Fruit fly (Drosophila melanogaster) Kc167 (cell line): ENCODE data around the gene ATPsynC.

ENCODE experiments used
- Myc ChIP-seq: fragments of >200 bp; optimal IDR thresholded peaks from 2 replicates; lab custom pipeline; 2017; ENCODE audit warnings: missing external identifiers
- Sin3A ChIP-seq: fragments of >200 bp; optimal IDR thresholded peaks from 2 replicates; lab custom pipeline; 2018; ENCODE audit warnings: missing external identifiers
- insv ChIP-seq: fragments of >200 bp; optimal IDR thresholded peaks from 3 replicates; lab custom pipeline; 2018; ENCODE audit warnings: missing external identifiers
- psq ChIP-seq: fragments of >200 bp; optimal IDR thresholded peaks from 2 replicates; lab custom pipeline; 2017; ENCODE audit warnings: missing external identifiers
- ttk ChIP-seq: sonication (Bioruptor generic); optimal IDR thresholded peaks from 2 replicates; lab custom pipeline; 2017; ENCODE audit warnings: missing external identifiers

DNA sequence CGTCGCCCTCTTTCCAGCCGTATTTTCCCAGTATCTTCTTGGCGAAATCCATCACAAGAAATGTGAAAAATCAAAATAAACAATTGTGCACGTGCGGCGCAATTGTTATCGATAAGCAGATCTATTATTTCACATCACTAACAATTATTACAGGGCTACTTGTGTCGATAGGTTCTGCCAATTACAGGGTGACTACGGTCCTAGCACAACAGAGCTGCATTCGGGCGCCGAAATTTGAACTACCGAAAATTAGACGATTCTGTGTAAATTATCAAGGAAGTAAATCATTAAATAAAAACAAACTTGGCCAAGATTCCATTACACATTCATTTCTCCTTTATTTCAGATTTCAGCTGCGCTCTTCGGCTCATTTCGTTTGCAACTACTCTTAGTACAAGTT, 3.6 kb downstream of the ATPsynC start, which contains the start of gene CG15561:
- TF ChIP-seq insv (lab: Kevin White, UChicago) (no peak), Myc (no peak), Sin3A (lab: Kevin White, UChicago) (no peak), psq (lab: Kevin White, UChicago) (no peak), ttk (no peak)
